Worm (Caenorhabditis elegans) whole organism, mixed stage, embryonic: ENCODE results near the gene M02E1.3.

ENCODE experiments used
- drap-1 ChIP-seq: fragments of 200-800 bp; sonication (Bioruptor generic); optimal IDR thresholded peaks from 3 replicates; lab custom pipeline; 2018; ENCODE audit warnings: mild to moderate bottlenecking, missing genetic modification characterization, missing compliant biosample characterization
- elt-3 ChIP-seq: fragments of 150-350 bp; optimal IDR thresholded peaks from 2 replicates; lab custom pipeline; 2014; ENCODE audit warnings: missing biosample characterization, missing genetic modification characterization
- ham-2 ChIP-seq: fragments of 200-800 bp; sonication (Bioruptor generic); optimal IDR thresholded peaks from 2 replicates; lab custom pipeline; 2018; ENCODE audit warnings: mild to moderate bottlenecking, missing genetic modification characterization, missing compliant biosample characterization
- lsy-2 ChIP-seq: fragments of 150-350 bp; optimal IDR thresholded peaks from 2 replicates; lab custom pipeline; 2014; ENCODE audit warnings: missing biosample characterization, missing genetic modification characterization
- nhr-12 ChIP-seq: fragments of 150-350 bp; optimal IDR thresholded peaks from 2 replicates; lab custom pipeline; 2014; ENCODE audit warnings: missing biosample characterization, missing genetic modification characterization
- nhr-237 ChIP-seq: fragments of 150-350 bp; optimal IDR thresholded peaks from 2 replicates; lab custom pipeline; 2014; ENCODE audit warnings: missing biosample characterization, missing genetic modification characterization
- nhr-28 ChIP-seq: fragments of 150-350 bp; optimal IDR thresholded peaks from 2 replicates; lab custom pipeline; 2014; ENCODE audit warnings: missing biosample characterization, missing genetic modification characterization
- nhr-76 ChIP-seq: sonication (generic microtip); optimal IDR thresholded peaks from 2 replicates; lab custom pipeline; 2017; ENCODE audit warnings: missing biosample characterization, missing genetic modification characterization
- pha-4 ChIP-seq: fragments of 150-350 bp; optimal IDR thresholded peaks from 2 replicates; lab custom pipeline; 2018; ENCODE audit warnings: missing biosample characterization, missing genetic modification reagents, missing genetic modification characterization
- sem-2 ChIP-seq: fragments of 200-800 bp; sonication (Bioruptor generic); optimal IDR thresholded peaks from 2 replicates; lab custom pipeline; 2018; ENCODE audit warnings: mild to moderate bottlenecking, missing genetic modification characterization, missing compliant biosample characterization
- snpc-4 ChIP-seq: fragments of 150-350 bp; optimal IDR thresholded peaks from 2 replicates; lab custom pipeline; 2014; ENCODE audit warnings: missing biosample characterization, missing genetic modification characterization
- unc-39 ChIP-seq: fragments of 150-350 bp; optimal IDR thresholded peaks from 2 replicates; lab custom pipeline; 2014; ENCODE audit warnings: missing biosample characterization, missing genetic modification characterization
- unc-62 ChIP-seq: fragments of 150-350 bp; optimal IDR thresholded peaks from 2 replicates; lab custom pipeline; 2014; ENCODE audit warnings: missing biosample characterization, missing genetic modification reagents, missing genetic modification characterization

- TF ChIP-seq sem-2 (GFP tag; lab: Kevin White, UChicago) = no peak
- no peak for TF ChIP-seq unc-62
- no peak for TF ChIP-seq snpc-4 (tag; lab: Kevin White, UChicago)
- no peak for TF ChIP-seq nhr-12
- TF ChIP-seq unc-39 (tag; lab: Kevin White, UChicago) = no peak
- no peak for TF ChIP-seq nhr-28 (tag; lab: Kevin White, UChicago)
- TF ChIP-seq elt-3 = no peak
- TF ChIP-seq nhr-76 (tag; lab: Kevin White, UChicago) = no peak
- no peak for TF ChIP-seq lsy-2
- no peak for TF ChIP-seq nhr-237 (tag; lab: Kevin White, UChicago)
- no peak for TF ChIP-seq drap-1 (GFP tag; lab: Kevin White, UChicago)
- TF ChIP-seq ham-2 = no peak
- no peak for TF ChIP-seq pha-4 (tag; lab: Kevin White, UChicago)
Observed at ce11 chrX:300250-300649, 22.1 kb upstream of the M02E1.3 start.
